Worm (Caenorhabditis elegans) whole organism, young adult: ENCODE data around the gene msp-81.

Experiments
- Y56A3A.18 ChIP-seq: fragments of 200-800 bp; sonication (Bioruptor generic); IDR thresholded peaks from 2 replicates; pipeline ENCODE4 v1.3.6; 2022; ENCODE audit warnings: missing genetic modification reagents, missing genetic modification characterization, missing compliant biosample characterization
- aptf-2 ChIP-seq: fragments of 200-800 bp; sonication (Bioruptor generic); conservative IDR thresholded peaks from 2 replicates; pipeline ENCODE4 v1.3.6; 2022; ENCODE audit warnings: missing genetic modification reagents, missing genetic modification characterization, missing compliant biosample characterization
- gei-17 ChIP-seq: fragments of 200-800 bp; sonication (Bioruptor generic); optimal IDR thresholded peaks from 2 replicates; lab custom pipeline; 2018; ENCODE audit warnings: mild to moderate bottlenecking, missing genetic modification characterization, missing compliant biosample characterization
- madf-6 ChIP-seq: fragments of 200-800 bp; sonication (Bioruptor generic); IDR thresholded peaks from 2 replicates; pipeline ENCODE4 v1.3.6; 2022; ENCODE audit warnings: missing genetic modification reagents, missing genetic modification characterization, missing compliant biosample characterization
- ztf-28 ChIP-seq: fragments of 200-800 bp; sonication (Bioruptor generic); IDR thresholded peaks from 2 replicates; pipeline ENCODE4 v1.3.6; 2022; ENCODE audit warnings: missing genetic modification reagents, missing genetic modification characterization, missing compliant biosample characterization

DNA sequence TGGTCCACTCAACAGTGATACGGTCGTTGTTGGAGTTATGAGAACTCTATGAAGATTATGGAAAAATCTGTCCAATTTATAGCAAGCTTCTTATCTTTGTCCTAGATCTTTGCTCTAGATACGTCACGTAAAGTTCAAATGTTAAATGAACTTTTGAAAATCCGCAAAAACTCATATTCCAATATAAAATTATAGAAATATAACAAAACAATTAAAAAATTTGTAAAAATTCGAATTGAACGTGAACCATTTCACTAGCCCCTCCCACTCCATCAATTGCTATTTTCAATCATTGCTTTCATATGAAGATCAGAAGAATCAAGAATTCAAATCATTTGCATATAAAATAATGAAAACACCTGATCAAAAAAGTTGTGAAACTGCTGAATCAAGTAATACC is 3.6 kb downstream of the msp-81 start, which contains the start of gene kin-21:
- TF ChIP-seq Y56A3A.18 (GFP tag; lab: Robert Waterston, UW) (no peak), aptf-2 (GFP tag; lab: Robert Waterston, UW) (no peak), ztf-28 (GFP tag; lab: Robert Waterston, UW) (no peak), gei-17 (no peak), madf-6 (GFP tag; lab: Robert Waterston, UW) (no peak)
